Worm (Caenorhabditis elegans) whole organism, late embryonic: ENCODE data around the gene gcsh-1.

Experiments
- F13H6.1 ChIP-seq: sonication (generic microtip); optimal IDR thresholded peaks from 2 replicates; lab custom pipeline; 2016; ENCODE audit warnings: missing genetic modification characterization, missing compliant biosample characterization
- nhr-232 ChIP-seq: sonication (generic microtip); optimal IDR thresholded peaks from 2 replicates; lab custom pipeline; 2016; ENCODE audit warnings: missing genetic modification characterization, missing compliant biosample characterization
- unc-42 ChIP-seq: sonication (generic microtip); optimal IDR thresholded peaks from 2 replicates; lab custom pipeline; 2016; ENCODE audit warnings: missing genotype, missing genetic modification characterization, missing compliant biosample characterization

ce11 chrX:14484827-14485226 lies 30.0 kb downstream of the gcsh-1 start, which contains the start of gene M163.8:
- TF ChIP-seq F13H6.1 (tag; lab: Kevin White, UChicago) = no peak
- TF ChIP-seq unc-42 (tag; lab: Kevin White, UChicago) = no peak
- TF ChIP-seq nhr-232 (tag; lab: Kevin White, UChicago) = no peak
